Fruit fly (Drosophila melanogaster) S2 (cell line): ENCODE data around the gene Sgs1.

Source experiments
- CG8478 ChIP-seq: fragments of >200 bp; optimal IDR thresholded peaks from 2 replicates; lab custom pipeline; 2018
- CTCF ChIP-seq, 2 experiments: fragments of >200 bp; optimal IDR thresholded peaks; 2 replicates each; lab custom pipeline; 2018

- TF ChIP-seq CG8478 (lab: Kevin White, UChicago) = no peak
- TF ChIP-seq CTCF (optimal IDR thresholded peaks at IDR 0.05; lab: Kevin White, UChicago) = no peak
Measured at dm6 chr2L:4903838-4904237, 33.4 kb upstream of the Sgs1 start.
